Fruit fly (Drosophila melanogaster) whole organism, embryonic: ENCODE data around the gene ND-PDSW.

Experiments used
- Ada2b ChIP-seq: fragments of 200-800 bp; sonication (Bioruptor generic); IDR thresholded peaks from 2 replicates; pipeline ENCODE4 v1.3.6; 2022; ENCODE audit warnings: missing biosample characterization, missing genetic modification characterization
- Bteb2 ChIP-seq: fragments of 200-800 bp; sonication (Bioruptor generic); optimal IDR thresholded peaks from 2 replicates; lab custom pipeline; 2016; ENCODE audit warnings: missing biosample characterization, missing genetic modification characterization
- CG10543 ChIP-seq: fragments of 200-800 bp; sonication (Bioruptor generic); optimal IDR thresholded peaks from 3 replicates; lab custom pipeline; 2017; ENCODE audit warnings: missing biosample characterization, mild to moderate bottlenecking, missing genetic modification characterization, moderate library complexity
- CG10654 ChIP-seq: fragments of 200-800 bp; sonication (Bioruptor generic); optimal IDR thresholded peaks from 2 replicates; lab custom pipeline; 2016; ENCODE audit warnings: missing biosample characterization, missing genetic modification characterization
- CG10959 ChIP-seq: fragments of 200-800 bp; sonication (Bioruptor generic); IDR thresholded peaks from 2 replicates; pipeline ENCODE4 v1.3.6; 2022; ENCODE audit warnings: missing biosample characterization, missing genetic modification characterization
- CG11504 ChIP-seq: fragments of 200-800 bp; sonication (Bioruptor generic); optimal IDR thresholded peaks from 3 replicates; lab custom pipeline; 2019; ENCODE audit warnings: missing biosample characterization, mild to moderate bottlenecking, missing genetic modification characterization, moderate library complexity
- CG12219 ChIP-seq: fragments of 200-800 bp; sonication (Bioruptor generic); optimal IDR thresholded peaks from 3 replicates; lab custom pipeline; 2018; ENCODE audit warnings: missing biosample characterization, mild to moderate bottlenecking, missing genetic modification characterization
- CG12236 ChIP-seq: fragments of 200-800 bp; sonication (Bioruptor generic); optimal IDR thresholded peaks from 2 replicates; lab custom pipeline; 2016; ENCODE audit warnings: missing biosample characterization, missing genetic modification characterization
- CG1233 ChIP-seq: fragments of 200-800 bp; sonication (Bioruptor generic); optimal IDR thresholded peaks from 4 replicates; lab custom pipeline; 2018; ENCODE audit warnings: missing biosample characterization, mild to moderate bottlenecking, missing genetic modification characterization
- CG12744 ChIP-seq: fragments of 200-800 bp; sonication (Bioruptor generic); optimal IDR thresholded peaks from 2 replicates; lab custom pipeline; 2016; ENCODE audit warnings: missing biosample characterization, missing genetic modification characterization
- CG14441 ChIP-seq: fragments of 200-800 bp; sonication (Bioruptor generic); IDR thresholded peaks from 2 replicates; pipeline ENCODE4 v1.3.6; 2022; ENCODE audit warnings: missing biosample characterization, missing genetic modification characterization
- CG16863 ChIP-seq: fragments of 200-800 bp; sonication (Bioruptor generic); optimal IDR thresholded peaks from 3 replicates; lab custom pipeline; 2016; ENCODE audit warnings: missing biosample characterization, missing genetic modification characterization
- CG18764 ChIP-seq: fragments of 200-800 bp; sonication (Bioruptor generic); optimal IDR thresholded peaks from 3 replicates; lab custom pipeline; 2016; ENCODE audit warnings: missing biosample characterization, missing genetic modification characterization
- CG4730 ChIP-seq: fragments of 200-800 bp; sonication (Bioruptor generic); IDR thresholded peaks from 2 replicates; pipeline ENCODE4 v1.3.6; 2022; ENCODE audit warnings: missing biosample characterization, missing genetic modification characterization
- CG7357 ChIP-seq: fragments of 200-800 bp; sonication (Bioruptor generic); IDR thresholded peaks from 3 replicates; pipeline ENCODE4 v1.3.6; 2022; ENCODE audit warnings: missing biosample characterization, missing genetic modification characterization
- CG7963 ChIP-seq: fragments of 200-800 bp; sonication (Bioruptor generic); IDR thresholded peaks from 3 replicates; pipeline ENCODE4 v1.3.6; 2022; ENCODE audit warnings: missing biosample characterization, missing genetic modification characterization; ENCODE audit not compliant: partially characterized antibody
- CG8359 ChIP-seq: fragments of 200-800 bp; sonication (Bioruptor generic); optimal IDR thresholded peaks from 2 replicates; lab custom pipeline; 2017; ENCODE audit warnings: missing biosample characterization, mild to moderate bottlenecking, missing genetic modification characterization, borderline replicate concordance
- CG9609 ChIP-seq: fragments of 200-800 bp; sonication (Bioruptor generic); optimal IDR thresholded peaks from 3 replicates; lab custom pipeline; 2016; ENCODE audit warnings: missing biosample characterization, missing genetic modification characterization
- CG9797 ChIP-seq: fragments of 200-800 bp; sonication (Bioruptor generic); optimal IDR thresholded peaks from 3 replicates; lab custom pipeline; 2018; ENCODE audit warnings: missing biosample characterization, mild to moderate bottlenecking, missing genetic modification characterization
- CHES-1-like ChIP-seq: fragments of 200-800 bp; sonication (Bioruptor generic); optimal IDR thresholded peaks from 2 replicates; lab custom pipeline; 2016; ENCODE audit warnings: missing biosample characterization, missing genetic modification characterization
- Dek ChIP-seq: fragments of 200-800 bp; sonication (Bioruptor generic); optimal IDR thresholded peaks from 3 replicates; lab custom pipeline; 2019; ENCODE audit warnings: missing biosample characterization, mild to moderate bottlenecking, missing genetic modification characterization, moderate library complexity
- Ets65A ChIP-seq: fragments of 200-800 bp; sonication (Bioruptor generic); peaks from one replicate; lab custom pipeline; 2016; ENCODE audit warnings: missing biosample characterization, missing genetic modification characterization
- Hmx ChIP-seq: fragments of 200-800 bp; sonication (Bioruptor generic); optimal IDR thresholded peaks from 2 replicates; lab custom pipeline; 2016; ENCODE audit warnings: missing biosample characterization, missing genetic modification characterization
- MTF-1 ChIP-seq: fragments of 200-800 bp; sonication (Bioruptor generic); optimal IDR thresholded peaks from 2 replicates; lab custom pipeline; 2018; ENCODE audit warnings: missing biosample characterization, mild to moderate bottlenecking, missing genetic modification characterization, borderline replicate concordance
- Max ChIP-seq: fragments of 200-800 bp; sonication (Bioruptor generic); optimal IDR thresholded peaks from 2 replicates; lab custom pipeline; 2016; ENCODE audit warnings: missing biosample characterization, mild to moderate bottlenecking, missing genetic modification characterization
- NfI ChIP-seq: fragments of 200-800 bp; sonication (Bioruptor generic); optimal IDR thresholded peaks from 3 replicates; lab custom pipeline; 2018; ENCODE audit warnings: missing biosample characterization, mild to moderate bottlenecking, missing genetic modification characterization, moderate library complexity
- Poxn ChIP-seq: fragments of 200-800 bp; sonication (Bioruptor generic); IDR thresholded peaks from 2 replicates; pipeline ENCODE4 v1.3.6; 2022; ENCODE audit warnings: missing biosample characterization, missing genetic modification characterization
- Sin3A ChIP-seq: fragments of >200 bp; optimal IDR thresholded peaks from 2 replicates; lab custom pipeline; 2018
- Sry-δ ChIP-seq: fragments of 200-800 bp; sonication (Bioruptor generic); optimal IDR thresholded peaks from 2 replicates; lab custom pipeline; 2016; ENCODE audit warnings: missing biosample characterization, missing genetic modification characterization
- Xbp1 ChIP-seq: fragments of 200-800 bp; sonication (Bioruptor generic); optimal IDR thresholded peaks from 3 replicates; lab custom pipeline; 2016; ENCODE audit warnings: missing biosample characterization, mild to moderate bottlenecking, missing genetic modification characterization
- bcd ChIP-seq: fragments of 200-800 bp; sonication (Bioruptor generic); optimal IDR thresholded peaks from 2 replicates; lab custom pipeline; 2017; ENCODE audit warnings: missing biosample characterization, mild to moderate bottlenecking, missing genetic modification characterization
- caup ChIP-seq: fragments of 200-800 bp; sonication (Bioruptor generic); optimal IDR thresholded peaks from 3 replicates; lab custom pipeline; 2017; ENCODE audit warnings: missing biosample characterization, mild to moderate bottlenecking, missing genetic modification characterization, moderate library complexity; ENCODE audit not compliant: severe bottlenecking
- cg ChIP-seq: fragments of 200-800 bp; sonication (Bioruptor generic); optimal IDR thresholded peaks from 3 replicates; lab custom pipeline; 2019; ENCODE audit warnings: missing biosample characterization, mild to moderate bottlenecking, missing genetic modification characterization, moderate library complexity
- corto ChIP-seq: fragments of 200-800 bp; sonication (Bioruptor generic); optimal IDR thresholded peaks from 2 replicates; lab custom pipeline; 2016; ENCODE audit warnings: missing biosample characterization, mild to moderate bottlenecking, missing genetic modification characterization, moderate library complexity
- crc ChIP-seq: fragments of 200-800 bp; sonication (Bioruptor generic); optimal IDR thresholded peaks from 2 replicates; lab custom pipeline; 2016; ENCODE audit warnings: missing biosample characterization, missing genetic modification characterization
- gcm ChIP-seq: fragments of 200-800 bp; sonication (Bioruptor generic); optimal IDR thresholded peaks from 2 replicates; lab custom pipeline; 2019; ENCODE audit warnings: missing biosample characterization, mild to moderate bottlenecking, missing genetic modification characterization, moderate library complexity
- gcm2 ChIP-seq: fragments of 200-800 bp; sonication (Bioruptor generic); optimal IDR thresholded peaks from 2 replicates; lab custom pipeline; 2016; ENCODE audit warnings: missing biosample characterization, missing genetic modification characterization
- gsb-n ChIP-seq: fragments of 200-800 bp; sonication (Bioruptor generic); optimal IDR thresholded peaks from 3 replicates; lab custom pipeline; 2018; ENCODE audit warnings: missing biosample characterization, mild to moderate bottlenecking, missing genetic modification characterization
- jigr1 ChIP-seq: fragments of 200-800 bp; sonication (Bioruptor generic); IDR thresholded peaks from 3 replicates; pipeline ENCODE4 v1.3.6; 2022; ENCODE audit warnings: missing biosample characterization, missing genetic modification characterization
- lbe ChIP-seq: fragments of 200-800 bp; sonication (Bioruptor generic); optimal IDR thresholded peaks from 2 replicates; lab custom pipeline; 2016; ENCODE audit warnings: missing biosample characterization, mild to moderate bottlenecking, missing genetic modification characterization
- maf-S ChIP-seq: fragments of 200-800 bp; sonication (Bioruptor generic); optimal IDR thresholded peaks from 2 replicates; lab custom pipeline; 2016; ENCODE audit warnings: missing biosample characterization, missing genetic modification characterization
- nerfin-2 ChIP-seq: fragments of 200-800 bp; sonication (Bioruptor generic); IDR thresholded peaks from 2 replicates; pipeline ENCODE4 v1.3.6; 2022; ENCODE audit warnings: missing biosample characterization, missing genetic modification characterization; ENCODE audit not compliant: partially characterized antibody
- nom ChIP-seq: fragments of 200-800 bp; sonication (Bioruptor generic); optimal IDR thresholded peaks from 2 replicates; lab custom pipeline; 2017; ENCODE audit warnings: missing biosample characterization, missing genetic modification characterization, mild to moderate bottlenecking, moderate library complexity, missing genetic modification reagents
- pan ChIP-seq, 4 experiments: fragments of >200 bp in 3 of 4; fragments of 200-800 bp in 1 of 4; sonication (Bioruptor generic) in 1 of 4; optimal IDR thresholded peaks in 3 of 4; IDR thresholded peaks in 1 of 4; 2 replicates each; pipeline versions ENCODE4 v1.3.6 to Lab custom; 2017 to 2022; ENCODE audit warnings: missing biosample characterization in 2 of 4, missing genetic modification characterization in 2 of 4, mixed read lengths in 1 of 4
- pnt ChIP-seq: fragments of 200-800 bp; sonication (Bioruptor generic); optimal IDR thresholded peaks from 3 replicates; lab custom pipeline; 2016; ENCODE audit warnings: missing biosample characterization, missing genetic modification characterization
- sisA ChIP-seq: fragments of 200-800 bp; sonication (Bioruptor generic); IDR thresholded peaks from 2 replicates; pipeline ENCODE4 v1.3.6; 2022; ENCODE audit warnings: missing biosample characterization, missing genetic modification characterization
- slbo ChIP-seq: fragments of 200-800 bp; sonication (Bioruptor generic); IDR thresholded peaks from 2 replicates; pipeline ENCODE4 v1.3.6; 2022; ENCODE audit warnings: missing biosample characterization, missing genetic modification characterization
- ssp ChIP-seq: fragments of 200-800 bp; sonication (Bioruptor generic); IDR thresholded peaks from 2 replicates; pipeline ENCODE4 v1.3.6; 2022; ENCODE audit warnings: missing biosample characterization, missing genetic modification characterization
- stc ChIP-seq: fragments of 200-800 bp; sonication (Bioruptor generic); IDR thresholded peaks from 2 replicates; pipeline ENCODE4 v1.3.6; 2022; ENCODE audit warnings: missing biosample characterization, missing genetic modification characterization
- tgo ChIP-seq: fragments of 200-800 bp; sonication (Bioruptor generic); IDR thresholded peaks from 3 replicates; pipeline ENCODE4 v1.3.6; 2022; ENCODE audit warnings: missing biosample characterization, missing genetic modification characterization
- ttk ChIP-seq: fragments of 200-800 bp; sonication (Bioruptor generic); IDR thresholded peaks from 2 replicates; pipeline ENCODE4 v2.1.2; 2022; ENCODE audit warnings: missing biosample characterization, missing genetic modification characterization

ND-PDSW gene

dm6 chr2L:3437068-3437467 is 28.9 kb upstream of the ND-PDSW start (continued):
- peak; percentile 56 for TF ChIP-seq CG12219
- TF ChIP-seq CG12744, result no peak
- TF ChIP-seq gsb-n (tag; lab: Kevin White, UChicago), result no peak
- TF ChIP-seq MTF-1 (GFP tag; lab: Kevin White, UChicago), result peak; percentile 15
- no peak for TF ChIP-seq CG10543
- TF ChIP-seq CG10654 (GFP tag; lab: Kevin White, UChicago), result no peak
- TF ChIP-seq CG7357 (GFP tag; lab: Robert Waterston, UW), result no peak
- TF ChIP-seq CG4730 (GFP tag; lab: Robert Waterston, UW), result 0 out of 2 replicates have a peak, but pooled peaks have one; percentile 14
- peak; percentile 36 for TF ChIP-seq NfI (GFP tag; lab: Kevin White, UChicago)
- no peak for TF ChIP-seq nerfin-2 (GFP tag; lab: Robert Waterston, UW)
- no peak for TF ChIP-seq Sin3A (lab: Kevin White, UChicago)
- peak; percentile 61 for TF ChIP-seq CG14441
- TF ChIP-seq Max (GFP tag; lab: Kevin White, UChicago), result no peak
- TF ChIP-seq slbo, result no peak
- TF ChIP-seq pnt (GFP tag; lab: Kevin White, UChicago), result no peak
- TF ChIP-seq CG10959 (GFP tag; lab: Robert Waterston, UW), result no peak
- TF ChIP-seq CG16863 (GFP tag; lab: Kevin White, UChicago), result no peak
- peak; percentile 28 for TF ChIP-seq lbe (GFP tag; lab: Kevin White, UChicago)
- no peak for TF ChIP-seq maf-S
- peak; percentile 51 for TF ChIP-seq gcm
- no peak for TF ChIP-seq CG7963
- TF ChIP-seq ssp, result no peak
- no peak for TF ChIP-seq Hmx (GFP tag; lab: Kevin White, UChicago)
- TF ChIP-seq Bteb2 (GFP tag; lab: Kevin White, UChicago), result no peak
- no peak for TF ChIP-seq Sry-δ (GFP tag; lab: Kevin White, UChicago)
- peak; percentile 31 for TF ChIP-seq Ets65A
- no peak for TF ChIP-seq CG9797
- 0 out of 2 replicates have a peak, but pooled peaks have one; percentile 41 for TF ChIP-seq ttk (GFP tag; lab: Robert Waterston, UW)
- no peak for TF ChIP-seq cg (GFP tag; lab: Kevin White, UChicago)
- peak; percentile 32 for TF ChIP-seq CG8359 (GFP tag; lab: Kevin White, UChicago)
- peak; percentile 11 for TF ChIP-seq CG9609 (GFP tag; lab: Kevin White, UChicago)
- TF ChIP-seq bcd (GFP tag; lab: Kevin White, UChicago), result peak; percentile 36
- TF ChIP-seq CG18764 (GFP tag; lab: Kevin White, UChicago), result no peak
- TF ChIP-seq corto (GFP tag; lab: Kevin White, UChicago), result no peak
- TF ChIP-seq stc (GFP tag; lab: Robert Waterston, UW), result peak; percentile 80
- no peak for TF ChIP-seq gcm2 (GFP tag; lab: Kevin White, UChicago)
- no peak for TF ChIP-seq crc (GFP tag; lab: Kevin White, UChicago)
- 0 out of 2 replicates have a peak, but pooled peaks have one; percentile 6 for TF ChIP-seq sisA (GFP tag; lab: Robert Waterston, UW)
- TF ChIP-seq jigr1, result 0 out of 3 replicates have a peak, but pooled peaks have one; percentile 35
- no peak for TF ChIP-seq Dek (tag; lab: Kevin White, UChicago)
- TF ChIP-seq caup (GFP tag; lab: Kevin White, UChicago), result peak; percentile 18
- peak; percentile 77 for TF ChIP-seq CG11504 (tag; lab: Kevin White, UChicago)
- no peak for TF ChIP-seq pan (optimal IDR thresholded peaks at IDR 0.05; lab: Kevin White, UChicago)
- TF ChIP-seq pan (GFP tag; optimal IDR thresholded peaks at IDR 0.05 in 1 of 2, IDR thresholded peaks at IDR 0.05 in 1 of 2), result peak in 1 of 2 experiments; percentile 81
- TF ChIP-seq nom, result no peak
- TF ChIP-seq CHES-1-like (GFP tag; lab: Kevin White, UChicago), result no peak
- no peak for TF ChIP-seq CG12236 (GFP tag; lab: Kevin White, UChicago)
- peak; percentile 63; the same call in 2 of the 3 replicates for TF ChIP-seq tgo (GFP tag; lab: Robert Waterston, UW)
- TF ChIP-seq Poxn (GFP tag; lab: Robert Waterston, UW), result no peak
- peak; percentile 50 for TF ChIP-seq CG1233 (GFP tag; lab: Kevin White, UChicago)
- TF ChIP-seq Xbp1 (GFP tag; lab: Kevin White, UChicago), result peak; percentile 29
- TF ChIP-seq Ada2b (GFP tag; lab: Robert Waterston, UW), result peak; percentile 31
